Worm (Caenorhabditis elegans): ENCODE data around the gene ZK185.3.

DNA sequence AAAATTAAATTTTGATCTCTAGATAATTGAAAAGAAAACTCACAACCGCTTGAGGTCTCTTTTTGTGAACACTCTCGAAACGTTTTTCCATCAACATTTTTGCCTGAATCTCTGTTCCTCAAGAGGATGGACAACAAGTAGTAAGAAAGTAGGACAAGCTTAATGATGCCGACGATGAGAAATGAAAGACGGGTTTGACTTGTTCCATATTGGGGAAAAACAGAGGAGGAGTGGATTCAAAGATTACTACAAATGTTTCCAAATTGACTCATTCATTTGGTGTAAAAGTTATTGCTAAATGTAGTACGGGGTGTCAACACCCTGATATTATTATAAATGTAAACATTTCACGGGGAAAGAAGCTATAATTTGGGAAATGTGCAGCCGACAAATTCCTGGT is 2.8 kb upstream of the ZK185.3 start, which contains the start of gene ZK185.4:
- TF ChIP-seq elt-3 (tag; optimal IDR thresholded peaks at IDR 0.05) (no peak), tbx-2 (tag; optimal IDR thresholded peaks at IDR 0.05) (no peak), mdl-1 (tag; optimal IDR thresholded peaks at IDR 0.05) (no peak), aly-2 (tag; optimal IDR thresholded peaks at IDR 0.05) (no peak), egl-27 (tag; optimal IDR thresholded peaks at IDR 0.05) (no peak), ztf-11 (tag; optimal IDR thresholded peaks at IDR 0.05) (no peak), ama-1 (optimal IDR thresholded peaks at IDR 0.05) (no peak)

Measured in whole organism, L3 larva.